Worm (Caenorhabditis elegans) whole organism, late embryonic: ENCODE measurements around the gene dcr-1.

Experiments
- C08G9.2 ChIP-seq: sonication (generic microtip); optimal IDR thresholded peaks from 2 replicates; lab custom pipeline; 2016; ENCODE audit warnings: mild to moderate bottlenecking, missing genetic modification characterization, moderate library complexity, missing compliant biosample characterization
- C38D4.7 ChIP-seq: fragments of 200-800 bp; sonication (Bioruptor generic); optimal IDR thresholded peaks from 2 replicates; lab custom pipeline; 2018; ENCODE audit warnings: mild to moderate bottlenecking, missing genetic modification characterization, moderate library complexity, missing compliant biosample characterization
- K02D7.2 ChIP-seq: sonication (generic microtip); optimal IDR thresholded peaks from 2 replicates; lab custom pipeline; 2017; ENCODE audit warnings: mild to moderate bottlenecking, missing genetic modification characterization, missing compliant biosample characterization
- K09A11.1 ChIP-seq: sonication (generic microtip); optimal IDR thresholded peaks from 2 replicates; lab custom pipeline; 2017; ENCODE audit warnings: antibody characterized with exemption, mild to moderate bottlenecking, missing genetic modification characterization, missing compliant biosample characterization; ENCODE audit not compliant: insufficient read depth
- T23F11.4 ChIP-seq: fragments of 200-800 bp; sonication (Bioruptor generic); optimal IDR thresholded peaks from 2 replicates; lab custom pipeline; 2018; ENCODE audit warnings: mild to moderate bottlenecking, missing genetic modification characterization, missing compliant biosample characterization
- ceh-18 ChIP-seq: sonication (generic microtip); optimal IDR thresholded peaks from 2 replicates; lab custom pipeline; 2016; ENCODE audit warnings: missing genetic modification characterization, missing compliant biosample characterization
- ceh-19 ChIP-seq: fragments of 200-800 bp; sonication (Bioruptor generic); optimal IDR thresholded peaks from 2 replicates; lab custom pipeline; 2018; ENCODE audit warnings: mild to moderate bottlenecking, missing genetic modification characterization, missing compliant biosample characterization
- ceh-22 ChIP-seq: sonication (generic microtip); optimal IDR thresholded peaks from 2 replicates; lab custom pipeline; 2017; ENCODE audit warnings: missing biosample characterization, missing genetic modification characterization
- ceh-30 ChIP-seq: fragments of 150-350 bp; optimal IDR thresholded peaks from 2 replicates; lab custom pipeline; 2014; ENCODE audit warnings: missing biosample characterization, missing genetic modification characterization
- ceh-31 ChIP-seq: sonication (generic microtip); optimal IDR thresholded peaks from 2 replicates; lab custom pipeline; 2016; ENCODE audit warnings: missing genetic modification characterization, missing compliant biosample characterization
- ceh-34 ChIP-seq: sonication (generic microtip); optimal IDR thresholded peaks from 2 replicates; lab custom pipeline; 2016; ENCODE audit warnings: mild to moderate bottlenecking, missing genetic modification characterization, missing compliant biosample characterization
- ceh-45 ChIP-seq: fragments of 200-800 bp; sonication (Bioruptor generic); IDR thresholded peaks from 2 replicates; pipeline ENCODE4 v1.3.6; 2022; ENCODE audit warnings: missing genetic modification reagents, missing genetic modification characterization, missing compliant biosample characterization
- ceh-48 ChIP-seq: sonication (generic microtip); optimal IDR thresholded peaks from 2 replicates; lab custom pipeline; 2016; ENCODE audit warnings: missing genetic modification characterization, inconsistent platforms, missing compliant biosample characterization
- ceh-6 ChIP-seq: fragments of 200-800 bp; sonication (Bioruptor generic); optimal IDR thresholded peaks from 2 replicates; lab custom pipeline; 2018; ENCODE audit warnings: mild to moderate bottlenecking, missing genetic modification characterization, missing compliant biosample characterization
- dve-1 ChIP-seq: sonication (generic microtip); optimal IDR thresholded peaks from 2 replicates; lab custom pipeline; 2017; ENCODE audit warnings: antibody characterized with exemption, mild to moderate bottlenecking, missing genetic modification characterization, missing compliant biosample characterization
- elt-4 ChIP-seq: sonication (generic microtip); optimal IDR thresholded peaks from 2 replicates; lab custom pipeline; 2016; ENCODE audit warnings: missing genetic modification characterization, missing compliant biosample characterization
- ets-4 ChIP-seq: sonication (generic microtip); optimal IDR thresholded peaks from 2 replicates; lab custom pipeline; 2016; ENCODE audit warnings: missing genetic modification characterization, missing compliant biosample characterization
- eyg-1 ChIP-seq: sonication (generic microtip); optimal IDR thresholded peaks from 2 replicates; lab custom pipeline; 2016; ENCODE audit warnings: missing genotype, missing genetic modification characterization, missing compliant biosample characterization
- fkh-6 ChIP-seq: sonication (generic microtip); optimal IDR thresholded peaks from 2 replicates; lab custom pipeline; 2016; ENCODE audit warnings: missing genetic modification characterization, missing compliant biosample characterization
- hlh-13 ChIP-seq: fragments of 200-800 bp; sonication (Bioruptor generic); optimal IDR thresholded peaks from 2 replicates; lab custom pipeline; 2018; ENCODE audit warnings: mild to moderate bottlenecking, missing genetic modification characterization, missing compliant biosample characterization
- hlh-30 ChIP-seq: sonication (generic microtip); optimal IDR thresholded peaks from 2 replicates; lab custom pipeline; 2017; ENCODE audit warnings: antibody characterized with exemption, missing genetic modification characterization, missing compliant biosample characterization; ENCODE audit not compliant: insufficient read depth
- hlh-6 ChIP-seq: sonication (generic microtip); optimal IDR thresholded peaks from 2 replicates; lab custom pipeline; 2016; ENCODE audit warnings: missing genotype, missing genetic modification characterization, missing compliant biosample characterization
- lim-6 ChIP-seq: sonication (generic microtip); optimal IDR thresholded peaks from 2 replicates; lab custom pipeline; 2016; ENCODE audit warnings: missing genetic modification characterization, missing compliant biosample characterization
- lin-11 ChIP-seq: fragments of 200-800 bp; sonication (Bioruptor generic); optimal IDR thresholded peaks from 2 replicates; lab custom pipeline; 2018; ENCODE audit warnings: mild to moderate bottlenecking, missing genetic modification characterization, missing compliant biosample characterization
- madf-2 ChIP-seq: sonication (generic microtip); optimal IDR thresholded peaks from 2 replicates; lab custom pipeline; 2017; ENCODE audit warnings: missing genetic modification characterization, missing compliant biosample characterization
- mec-3 ChIP-seq: sonication (generic microtip); optimal IDR thresholded peaks from 2 replicates; lab custom pipeline; 2016; ENCODE audit warnings: borderline replicate concordance, missing genetic modification characterization, missing compliant biosample characterization
- nfya-1 ChIP-seq: sonication (generic microtip); optimal IDR thresholded peaks from 2 replicates; lab custom pipeline; 2017; ENCODE audit warnings: missing genetic modification characterization, mild to moderate bottlenecking, missing compliant biosample characterization, antibody characterized with exemption, moderate library complexity
- nhr-11 ChIP-seq: fragments of 150-350 bp; optimal IDR thresholded peaks from 2 replicates; lab custom pipeline; 2014; ENCODE audit warnings: missing biosample characterization, missing genetic modification characterization
- odd-2 ChIP-seq: sonication (generic microtip); optimal IDR thresholded peaks from 2 replicates; lab custom pipeline; 2017; ENCODE audit warnings: antibody characterized with exemption, mild to moderate bottlenecking, missing genetic modification characterization, missing compliant biosample characterization
- pag-3 ChIP-seq: sonication (generic microtip); optimal IDR thresholded peaks from 2 replicates; lab custom pipeline; 2016; ENCODE audit warnings: missing compliant biosample characterization, missing genetic modification characterization, borderline replicate concordance
- pat-9 ChIP-seq: fragments of 200-800 bp; sonication (Bioruptor generic); optimal IDR thresholded peaks from 2 replicates; lab custom pipeline; 2018; ENCODE audit warnings: mild to moderate bottlenecking, missing genetic modification characterization, moderate library complexity, missing compliant biosample characterization
- pha-2 ChIP-seq: sonication (generic microtip); optimal IDR thresholded peaks from 2 replicates; lab custom pipeline; 2017; ENCODE audit warnings: mild to moderate bottlenecking, missing genetic modification characterization, missing compliant biosample characterization
- pha-4 ChIP-seq: fragments of 150-350 bp; optimal IDR thresholded peaks from 2 replicates; lab custom pipeline; 2018; ENCODE audit warnings: missing biosample characterization, missing genetic modification reagents, missing genetic modification characterization
- pqm-1 ChIP-seq: sonication (generic microtip); optimal IDR thresholded peaks from 2 replicates; lab custom pipeline; 2016; ENCODE audit warnings: missing genetic modification characterization, missing compliant biosample characterization
- ref-2 ChIP-seq: sonication (generic microtip); optimal IDR thresholded peaks from 2 replicates; lab custom pipeline; 2016; ENCODE audit warnings: missing genetic modification characterization, missing compliant biosample characterization
- rnt-1 ChIP-seq: sonication (generic microtip); optimal IDR thresholded peaks from 2 replicates; lab custom pipeline; 2016; ENCODE audit warnings: missing genetic modification characterization, missing compliant biosample characterization
- sdc-2 ChIP-seq: sonication (generic microtip); optimal IDR thresholded peaks from 2 replicates; lab custom pipeline; 2016; ENCODE audit warnings: missing genotype, missing genetic modification characterization, missing compliant biosample characterization
- sox-2 ChIP-seq: fragments of 200-800 bp; sonication (Bioruptor generic); IDR thresholded peaks from 2 replicates; pipeline ENCODE4 v1.3.6; 2022; ENCODE audit warnings: missing genetic modification reagents, missing genetic modification characterization, missing compliant biosample characterization
- sox-4 ChIP-seq: sonication (generic microtip); optimal IDR thresholded peaks from 2 replicates; lab custom pipeline; 2017; ENCODE audit warnings: mild to moderate bottlenecking, missing genetic modification characterization, inconsistent platforms, missing compliant biosample characterization
- syd-9 ChIP-seq: sonication (generic microtip); optimal IDR thresholded peaks from 2 replicates; lab custom pipeline; 2016; ENCODE audit warnings: mild to moderate bottlenecking, missing genetic modification characterization, moderate library complexity, missing compliant biosample characterization
- tbx-2 ChIP-seq: sonication (generic microtip); optimal IDR thresholded peaks from 2 replicates; lab custom pipeline; 2016; ENCODE audit warnings: missing genetic modification characterization, missing compliant biosample characterization
- tbx-7 ChIP-seq: sonication (generic microtip); optimal IDR thresholded peaks from 2 replicates; lab custom pipeline; 2016; ENCODE audit warnings: missing genotype, missing genetic modification characterization, missing compliant biosample characterization
- ttx-3 ChIP-seq: sonication (generic microtip); optimal IDR thresholded peaks from 2 replicates; lab custom pipeline; 2016; ENCODE audit warnings: missing genetic modification reagents, missing genetic modification characterization, missing compliant biosample characterization
- unc-3 ChIP-seq, 2 experiments: fragments of 200-800 bp in 1 of 2; sonication (Bioruptor generic) in 1 of 2; sonication (generic microtip) in 1 of 2; conservative IDR thresholded peaks in 1 of 2; optimal IDR thresholded peaks in 1 of 2; 2 replicates each; pipeline versions ENCODE4 v1.3.6 to Lab custom; 2016 to 2022; ENCODE audit warnings: missing compliant biosample characterization in 2 of 2, missing genetic modification characterization in 2 of 2, missing genetic modification reagents in 1 of 2
- unc-42 ChIP-seq: sonication (generic microtip); optimal IDR thresholded peaks from 2 replicates; lab custom pipeline; 2016; ENCODE audit warnings: missing genotype, missing genetic modification characterization, missing compliant biosample characterization
- zip-5 ChIP-seq: sonication (generic microtip); optimal IDR thresholded peaks from 2 replicates; lab custom pipeline; 2016; ENCODE audit warnings: missing genetic modification characterization, missing compliant biosample characterization

dcr-1 gene

DNA sequence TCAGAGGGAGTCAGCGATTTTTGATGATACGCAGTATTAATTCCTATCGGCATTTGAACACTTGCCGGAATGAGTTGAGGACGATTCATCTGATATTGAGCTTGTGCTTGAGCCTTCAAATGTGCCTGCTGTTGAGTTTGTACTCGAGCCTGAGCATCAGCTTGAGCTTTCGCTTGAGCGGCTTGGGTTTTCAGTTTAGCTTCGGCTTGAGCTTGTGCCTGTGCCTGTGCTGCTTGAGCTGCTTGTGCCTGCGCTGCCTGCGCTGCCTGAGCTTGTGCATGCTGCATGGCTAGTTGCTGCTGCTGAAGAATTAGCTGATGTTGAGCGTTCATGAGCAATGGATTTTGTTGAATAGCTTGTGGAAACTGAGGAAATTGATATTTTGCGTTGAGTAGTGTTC lies 35.8 kb upstream of the dcr-1 start:
- no peak for TF ChIP-seq pat-9 (tag; lab: Kevin White, UChicago)
- no peak for TF ChIP-seq ceh-45 (GFP tag; lab: Robert Waterston, UW)
- TF ChIP-seq hlh-30 (tag; lab: Kevin White, UChicago), result no peak
- TF ChIP-seq K02D7.2 (tag; lab: Kevin White, UChicago), result no peak
- no peak for TF ChIP-seq fkh-6 (tag; lab: Kevin White, UChicago)

- no peak for TF ChIP-seq hlh-30 (tag; lab: Kevin White, UChicago)
- TF ChIP-seq nfya-1 (tag; lab: Kevin White, UChicago), result no peak
- TF ChIP-seq pqm-1 (tag; lab: Kevin White, UChicago), result no peak
- TF ChIP-seq mec-3, result no peak
- no peak for TF ChIP-seq rnt-1
- TF ChIP-seq hlh-13, result no peak
- no peak for TF ChIP-seq pag-3
- TF ChIP-seq hlh-6 (tag; lab: Kevin White, UChicago), result no peak
- TF ChIP-seq, all 69 proteins: peak for 0
Measured at ce11 chrIII:8111347-8111746, 31.3 kb upstream of the dcr-1 start.

DNA sequence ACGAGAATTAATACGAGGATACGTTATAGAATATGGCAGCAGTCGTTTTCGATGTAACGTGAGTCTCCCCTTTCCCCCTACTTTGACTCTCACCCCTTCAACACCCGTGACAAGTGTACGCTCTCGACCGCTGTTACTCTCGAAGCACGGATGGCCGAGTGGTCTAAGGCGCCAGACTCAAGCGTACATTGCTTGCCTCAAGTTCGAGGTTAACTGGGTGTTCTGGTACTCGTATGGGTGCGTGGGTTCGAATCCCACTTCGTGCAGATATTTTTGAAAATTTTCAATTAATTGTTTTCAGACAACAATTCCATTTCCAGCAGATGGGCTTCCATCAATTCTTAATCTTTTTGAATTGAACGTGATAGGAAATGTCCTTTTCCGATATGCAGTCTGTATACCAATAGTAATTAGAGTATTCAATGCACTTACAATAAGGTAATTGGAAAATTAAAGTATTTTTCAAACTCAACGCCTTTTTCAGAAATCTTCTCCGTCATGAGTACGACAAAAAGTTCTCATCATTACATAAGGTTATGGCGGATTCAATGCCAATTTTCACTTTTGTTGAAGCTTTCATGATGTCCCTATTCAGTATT lies 29.5 kb upstream of the dcr-1 start:
- TF ChIP-seq ceh-31 (tag; lab: Kevin White, UChicago) (peak; percentile 52), sox-2 (GFP tag; lab: Robert Waterston, UW) (peak; percentile 71), eyg-1 (peak; percentile 71), C38D4.7 (GFP tag; lab: Kevin White, UChicago) (peak; percentile 72), ets-4 (tag; lab: Kevin White, UChicago) (no peak), odd-2 (tag; lab: Kevin White, UChicago) (peak; percentile 54), nfya-1 (tag; lab: Kevin White, UChicago) (peak; percentile 62), tbx-7 (peak; percentile 32), ref-2 (tag; lab: Kevin White, UChicago) (peak; percentile 88), pat-9 (tag; lab: Kevin White, UChicago) (peak; percentile 69), ceh-6 (GFP tag; lab: Kevin White, UChicago) (peak; percentile 81), ceh-48 (tag; lab: Kevin White, UChicago) (peak; percentile 67), zip-5 (peak; percentile 58), unc-3 (GFP tag; conservative IDR thresholded peaks at IDR 0.05; lab: Robert Waterston, UW) (no peak; the same call in 1 of the 2 replicates), unc-3 (tag; optimal IDR thresholded peaks at IDR 0.05; lab: Kevin White, UChicago) (peak; percentile 59), ttx-3 (tag; lab: Kevin White, UChicago) (peak; percentile 66), ceh-45 (GFP tag; lab: Robert Waterston, UW) (peak; percentile 53; the same call in 1 of the 2 replicates), T23F11.4 (peak; percentile 60), madf-2 (tag; lab: Kevin White, UChicago) (peak; percentile 75), tbx-2 (tag; lab: Kevin White, UChicago) (peak; percentile 72), ceh-19 (GFP tag; lab: Kevin White, UChicago) (peak; percentile 78), sox-4 (peak; percentile 57), elt-4 (tag; lab: Kevin White, UChicago) (no peak), lin-11 (tag; lab: Kevin White, UChicago) (peak; percentile 54), dve-1 (tag; lab: Kevin White, UChicago) (peak; percentile 41), K09A11.1 (tag; lab: Kevin White, UChicago) (peak; percentile 43), ceh-30 (tag; lab: Kevin White, UChicago) (no peak), ceh-22 (tag; lab: Kevin White, UChicago) (no peak), ceh-18 (tag; lab: Kevin White, UChicago) (peak; percentile 57), pha-2 (tag; lab: Kevin White, UChicago) (peak; percentile 43), hlh-6 (tag; lab: Kevin White, UChicago) (peak; percentile 88), pqm-1 (tag; lab: Kevin White, UChicago) (peak; percentile 22), sdc-2 (tag; lab: Kevin White, UChicago) (peak; percentile 71), lim-6 (tag; lab: Kevin White, UChicago) (no peak), syd-9 (tag; lab: Kevin White, UChicago) (peak; percentile 78), ceh-34 (peak; percentile 83), nhr-11 (tag; lab: Kevin White, UChicago) (no peak), hlh-30 (tag; lab: Kevin White, UChicago) (peak; percentile 65), C08G9.2 (tag; lab: Kevin White, UChicago) (peak; percentile 58), unc-42 (peak; percentile 53), pha-4 (no peak)
